Worm (Caenorhabditis elegans) whole organism, L3 larva: ENCODE results near the gene acbp-3.
A peak's percentile ranks its signal among the peaks of the same experiment; 100 is the strongest.

Source experiments
- R02D3.7 ChIP-seq: fragments of 150-350 bp; optimal IDR thresholded peaks from 2 replicates; lab custom pipeline; 2014; ENCODE audit warnings: missing biosample characterization, missing genetic modification characterization
- ZK546.5 ChIP-seq: sonication (generic microtip); optimal IDR thresholded peaks from 2 replicates; lab custom pipeline; 2017; ENCODE audit warnings: missing biosample characterization, missing genetic modification characterization
- ama-1 ChIP-seq: fragments of 150-350 bp; optimal IDR thresholded peaks from 2 replicates; lab custom pipeline; 2018
- ceh-16 ChIP-seq: sonication (generic microtip); optimal IDR thresholded peaks from 2 replicates; lab custom pipeline; 2017; ENCODE audit warnings: missing biosample characterization, missing genetic modification characterization
- ceh-28 ChIP-seq: fragments of 150-350 bp; optimal IDR thresholded peaks from 2 replicates; lab custom pipeline; 2014; ENCODE audit warnings: missing biosample characterization, missing genetic modification reagents, missing genetic modification characterization
- ceh-82 ChIP-seq: fragments of 150-350 bp; optimal IDR thresholded peaks from 2 replicates; lab custom pipeline; 2014; ENCODE audit warnings: missing biosample characterization, missing genetic modification characterization
- ceh-9 ChIP-seq: sonication (generic microtip); optimal IDR thresholded peaks from 2 replicates; lab custom pipeline; 2018; ENCODE audit warnings: missing biosample characterization, missing genetic modification characterization
- egl-27 ChIP-seq: sonication (generic microtip); optimal IDR thresholded peaks from 4 replicates; lab custom pipeline; 2017; ENCODE audit warnings: missing biosample characterization, missing genetic modification reagents, missing genetic modification characterization
- elt-1 ChIP-seq: fragments of 150-350 bp; optimal IDR thresholded peaks from 2 replicates; lab custom pipeline; 2014; ENCODE audit warnings: missing biosample characterization, missing genetic modification characterization
- elt-2 ChIP-seq: sonication (generic microtip); optimal IDR thresholded peaks from 2 replicates; lab custom pipeline; 2016; ENCODE audit warnings: missing genetic modification reagents, mild to moderate bottlenecking, missing genetic modification characterization, missing compliant biosample characterization
- elt-3 ChIP-seq, 3 experiments: fragments of 150-350 bp in 1 of 3; sonication (generic microtip) in 2 of 3; optimal IDR thresholded peaks; 2 replicates in 2 of 3; 4 replicates in 1 of 3; lab custom pipeline; 2014 to 2017; ENCODE audit warnings: missing biosample characterization in 3 of 3, missing genetic modification characterization in 3 of 3
- fkh-2 ChIP-seq: fragments of 150-350 bp; optimal IDR thresholded peaks from 2 replicates; lab custom pipeline; 2014; ENCODE audit warnings: missing biosample characterization, missing genetic modification reagents, missing genetic modification characterization
- fos-1 ChIP-seq: fragments of 150-350 bp; optimal IDR thresholded peaks from 2 replicates; lab custom pipeline; 2014; ENCODE audit warnings: missing biosample characterization, missing genetic modification characterization
- lin-15B ChIP-seq: fragments of 150-350 bp; optimal IDR thresholded peaks from 2 replicates; lab custom pipeline; 2014; ENCODE audit warnings: missing biosample characterization, missing genetic modification characterization
- lin-39 ChIP-seq: fragments of 150-350 bp; optimal IDR thresholded peaks from 2 replicates; lab custom pipeline; 2018; ENCODE audit warnings: missing biosample characterization, missing genetic modification reagents, missing genetic modification characterization
- lsy-12 ChIP-seq: sonication (generic microtip); optimal IDR thresholded peaks from 2 replicates; lab custom pipeline; 2016; ENCODE audit warnings: mild to moderate bottlenecking, missing genetic modification characterization, missing compliant biosample characterization
- mdl-1 ChIP-seq: fragments of 150-350 bp; optimal IDR thresholded peaks from 2 replicates; lab custom pipeline; 2014; ENCODE audit warnings: missing biosample characterization, missing genetic modification characterization
- mml-1 ChIP-seq: fragments of 150-350 bp; sonication (generic microtip); optimal IDR thresholded peaks from 3 replicates; lab custom pipeline; 2014; ENCODE audit warnings: missing biosample characterization, missing genetic modification characterization
- nfya-1 ChIP-seq: sonication (generic microtip); optimal IDR thresholded peaks from 2 replicates; lab custom pipeline; 2017; ENCODE audit warnings: missing genetic modification characterization, mild to moderate bottlenecking, missing compliant biosample characterization, antibody characterized with exemption, moderate library complexity; ENCODE audit not compliant: insufficient read depth
- nhr-11 ChIP-seq: fragments of 150-350 bp; optimal IDR thresholded peaks from 2 replicates; lab custom pipeline; 2014; ENCODE audit warnings: missing biosample characterization, missing genetic modification characterization
- nhr-12 ChIP-seq: fragments of 150-350 bp; optimal IDR thresholded peaks from 2 replicates; lab custom pipeline; 2014; ENCODE audit warnings: missing biosample characterization, missing genetic modification characterization
- nhr-23 ChIP-seq: fragments of 150-350 bp; optimal IDR thresholded peaks from 2 replicates; lab custom pipeline; 2014; ENCODE audit warnings: missing biosample characterization, missing genetic modification reagents, missing genetic modification characterization
- nhr-237 ChIP-seq: fragments of 150-350 bp; optimal IDR thresholded peaks from 2 replicates; lab custom pipeline; 2014; ENCODE audit warnings: missing biosample characterization, missing genetic modification characterization
- nhr-25 ChIP-seq: sonication (generic microtip); optimal IDR thresholded peaks from 2 replicates; lab custom pipeline; 2017; ENCODE audit warnings: missing biosample characterization, missing genetic modification characterization
- nhr-28 ChIP-seq: fragments of 150-350 bp; optimal IDR thresholded peaks from 2 replicates; lab custom pipeline; 2014; ENCODE audit warnings: missing biosample characterization, missing genetic modification characterization
- nhr-67 ChIP-seq: fragments of 150-350 bp; optimal IDR thresholded peaks from 2 replicates; lab custom pipeline; 2014; ENCODE audit warnings: missing biosample characterization, missing genetic modification characterization
- nhr-77 ChIP-seq: fragments of 150-350 bp; optimal IDR thresholded peaks from 2 replicates; lab custom pipeline; 2014; ENCODE audit warnings: missing biosample characterization, missing genetic modification characterization
- pha-4 ChIP-seq: fragments of 150-350 bp; optimal IDR thresholded peaks from 2 replicates; lab custom pipeline; 2014; ENCODE audit warnings: missing biosample characterization, missing genetic modification reagents, missing genetic modification characterization
- pqm-1 ChIP-seq: fragments of 150-350 bp; optimal IDR thresholded peaks from 2 replicates; lab custom pipeline; 2017; ENCODE audit warnings: missing biosample characterization, missing genetic modification characterization, inconsistent platforms
- skn-1 ChIP-seq: fragments of 150-350 bp; optimal IDR thresholded peaks from 2 replicates; lab custom pipeline; 2014; ENCODE audit warnings: missing biosample characterization, missing genetic modification characterization
- unc-39 ChIP-seq: sonication (generic microtip); optimal IDR thresholded peaks from 4 replicates; lab custom pipeline; 2017; ENCODE audit warnings: missing biosample characterization, missing genetic modification characterization
- unc-62 ChIP-seq: fragments of 150-350 bp; sonication (generic microtip); optimal IDR thresholded peaks from 4 replicates; lab custom pipeline; 2014; ENCODE audit warnings: missing biosample characterization, missing genetic modification reagents, missing genetic modification characterization
- zag-1 ChIP-seq: fragments of 150-350 bp; optimal IDR thresholded peaks from 2 replicates; lab custom pipeline; 2014; ENCODE audit warnings: missing biosample characterization, missing genetic modification characterization
- ztf-11 ChIP-seq: fragments of 150-350 bp; optimal IDR thresholded peaks from 2 replicates; lab custom pipeline; 2014; ENCODE audit warnings: missing biosample characterization, missing genetic modification characterization
- ztf-4 ChIP-seq: fragments of 150-350 bp; optimal IDR thresholded peaks from 2 replicates; lab custom pipeline; 2014; ENCODE audit warnings: missing biosample characterization, missing genetic modification characterization

acbp-3 gene

DNA sequence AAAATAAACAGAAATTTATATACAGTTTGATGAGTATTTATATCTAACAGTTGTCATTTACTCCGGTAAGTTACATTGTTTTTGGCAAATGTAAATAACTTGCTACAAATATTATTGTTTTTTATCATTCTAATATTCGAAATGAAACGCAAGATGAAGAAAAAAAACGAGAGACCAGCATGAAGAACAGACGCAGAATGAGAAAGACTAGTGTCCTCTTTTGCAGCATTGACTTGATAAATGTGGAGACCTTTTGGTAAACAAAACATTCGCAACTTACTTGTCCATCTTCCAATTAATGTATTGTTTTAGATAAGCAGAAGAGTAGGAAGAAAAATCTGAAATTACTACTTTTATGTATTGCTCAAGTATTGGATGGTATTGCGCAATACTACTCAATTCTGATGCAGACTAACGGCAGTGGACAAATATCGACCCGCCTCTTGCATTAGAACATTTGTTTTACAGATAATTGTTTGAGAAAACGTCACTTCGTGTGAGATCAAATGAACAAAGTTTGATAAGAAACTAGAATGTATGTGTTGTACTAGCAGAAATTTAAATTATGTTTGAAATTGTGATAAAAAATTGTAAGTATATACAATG is 25.8 kb upstream of the acbp-3 start, which contains the start of gene pgp-6:
Gene pgp-6 (minus strand): TSS at position 288 of the 606 bp plus-strand sequence.
- TF ChIP-seq ama-1 (lab: Kevin White, UChicago) = no peak
- TF ChIP-seq elt-2 (tag; lab: Kevin White, UChicago) = peak; percentile 67

- TF ChIP-seq ceh-28 (tag; lab: Kevin White, UChicago) (no peak), zag-1 (tag; lab: Kevin White, UChicago) (no peak), lin-39 (no peak), ceh-82 (tag; lab: Kevin White, UChicago) (no peak), nhr-11 (tag; lab: Kevin White, UChicago) (no peak), nhr-23 (tag; lab: Kevin White, UChicago) (no peak), fos-1 (tag; lab: Kevin White, UChicago) (no peak), ceh-9 (tag; lab: Kevin White, UChicago) (no peak), ztf-4 (tag; lab: Kevin White, UChicago) (no peak), R02D3.7 (no peak), unc-62 (no peak), ztf-11 (tag; lab: Kevin White, UChicago) (no peak), pha-4 (tag; lab: Kevin White, UChicago) (no peak), mml-1 (tag; lab: Kevin White, UChicago) (no peak)
Observed at ce11 chrX:10880509-10880908, 22.6 kb upstream of the acbp-3 start, which contains the start of gene T21E8.4. Gene T21E8.4, plus strand, starts transcription at chrX:10880809.

- TF ChIP-seq fos-1 (tag; lab: Kevin White, UChicago) = no peak
- TF ChIP-seq elt-3 (tag; optimal IDR thresholded peaks at IDR 0.05; lab: Kevin White, UChicago) = no peak
- TF ChIP-seq nhr-23 (tag; lab: Kevin White, UChicago) = no peak
- TF ChIP-seq unc-62 = no peak
- TF ChIP-seq nhr-237 = no peak
- TF ChIP-seq ceh-16 (tag; lab: Kevin White, UChicago) = no peak
- no peak for TF ChIP-seq lsy-12 (tag; lab: Kevin White, UChicago)
- TF ChIP-seq unc-39 = no peak
- TF ChIP-seq elt-2 (tag; lab: Kevin White, UChicago) = no peak
- no peak for TF ChIP-seq nhr-28 (tag; lab: Kevin White, UChicago)
- TF ChIP-seq mdl-1 = no peak
- TF ChIP-seq mml-1 (tag; lab: Kevin White, UChicago) = no peak
- TF ChIP-seq nhr-67 = no peak
- TF ChIP-seq nhr-77 (tag; lab: Kevin White, UChicago) = no peak
- no peak for TF ChIP-seq elt-1 (tag; lab: Kevin White, UChicago)
- TF ChIP-seq pha-4 (tag; lab: Kevin White, UChicago) = no peak
- TF ChIP-seq ZK546.5 (tag; lab: Kevin White, UChicago) = no peak
- no peak for TF ChIP-seq nhr-25 (tag; lab: Kevin White, UChicago)
- TF ChIP-seq, all 47 proteins: peak for 0
Observed at ce11 chrX:10881984-10882383, 21.1 kb upstream of the acbp-3 start, which contains the start of gene T21E8.6. Gene T21E8.6, plus strand, starts transcription at chrX:10882284.

DNA sequence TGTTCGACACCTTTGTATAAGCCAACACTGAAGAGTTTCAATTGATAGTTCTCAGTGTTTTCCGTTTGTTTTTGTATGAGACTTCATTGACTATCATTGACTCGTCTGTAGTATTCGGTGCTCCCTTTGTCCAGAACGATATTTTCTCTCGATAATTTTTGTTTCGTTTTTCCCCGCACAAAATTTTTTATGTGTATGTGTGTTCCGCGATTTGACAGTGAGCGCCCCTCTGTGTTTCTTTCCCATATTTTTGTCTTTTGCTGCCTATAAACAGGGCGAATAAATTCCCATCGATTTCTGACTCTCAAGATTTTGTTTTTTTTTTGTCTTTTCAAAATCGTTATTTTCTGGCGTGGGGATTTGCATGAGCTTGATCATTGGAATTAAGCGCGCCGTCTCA is 19.9 kb upstream of the acbp-3 start, which contains the start of gene T21E8.7:
Gene T21E8.7 (plus strand): TSS at position 301 of the 400 bp plus-strand sequence.
- no peak for TF ChIP-seq nhr-23 (tag; lab: Kevin White, UChicago)
- no peak for TF ChIP-seq nhr-11 (tag; lab: Kevin White, UChicago)
- TF ChIP-seq lin-15B (tag; lab: Kevin White, UChicago) = no peak
- no peak for TF ChIP-seq nfya-1 (tag; lab: Kevin White, UChicago)
- TF ChIP-seq skn-1 (tag; lab: Kevin White, UChicago) = no peak
- TF ChIP-seq pqm-1 (tag; lab: Kevin White, UChicago) = no peak
- TF ChIP-seq unc-62 = no peak
- no peak for TF ChIP-seq mml-1 (tag; lab: Kevin White, UChicago)
- no peak for TF ChIP-seq nhr-12 (tag; lab: Kevin White, UChicago)
- TF ChIP-seq fkh-2 (tag; lab: Kevin White, UChicago) = no peak
- TF ChIP-seq elt-2 (tag; lab: Kevin White, UChicago) = no peak
- TF ChIP-seq nhr-25 (tag; lab: Kevin White, UChicago) = no peak
- no peak for TF ChIP-seq egl-27 (tag; lab: Kevin White, UChicago)
- TF ChIP-seq ceh-28 (tag; lab: Kevin White, UChicago) = no peak
- no peak for TF ChIP-seq elt-1 (tag; lab: Kevin White, UChicago)
